Worm (Caenorhabditis elegans) whole organism, L2 larva: ENCODE results near the gene nasp-2.

ENCODE experiments used
- F13H6.1 ChIP-seq: sonication (generic microtip); optimal IDR thresholded peaks from 2 replicates; lab custom pipeline; 2016; ENCODE audit warnings: missing genetic modification characterization, missing compliant biosample characterization
- R02D3.7 ChIP-seq: fragments of 150-350 bp; optimal IDR thresholded peaks from 2 replicates; lab custom pipeline; 2014; ENCODE audit warnings: missing biosample characterization, missing genetic modification characterization
- Y55F3AM.14 ChIP-seq: fragments of 200-800 bp; sonication (Bioruptor generic); optimal IDR thresholded peaks from 2 replicates; lab custom pipeline; 2018; ENCODE audit warnings: mild to moderate bottlenecking, missing genetic modification characterization, missing compliant biosample characterization
- aly-2 ChIP-seq: fragments of 150-350 bp; optimal IDR thresholded peaks from 2 replicates; lab custom pipeline; 2014; ENCODE audit warnings: missing biosample characterization, missing genetic modification characterization
- ceh-82 ChIP-seq: fragments of 150-350 bp; optimal IDR thresholded peaks from 2 replicates; lab custom pipeline; 2014; ENCODE audit warnings: missing biosample characterization, missing genetic modification characterization
- crh-2 ChIP-seq: sonication (generic microtip); optimal IDR thresholded peaks from 2 replicates; lab custom pipeline; 2017; ENCODE audit warnings: missing biosample characterization, missing genetic modification characterization
- egl-27 ChIP-seq: sonication (generic microtip); optimal IDR thresholded peaks from 3 replicates; lab custom pipeline; 2017; ENCODE audit warnings: missing biosample characterization, missing genetic modification reagents, missing genetic modification characterization
- elt-3 ChIP-seq: sonication (generic microtip); optimal IDR thresholded peaks from 2 replicates; lab custom pipeline; 2017; ENCODE audit warnings: missing biosample characterization, missing genetic modification characterization
- fos-1 ChIP-seq: fragments of 150-350 bp; optimal IDR thresholded peaks from 2 replicates; lab custom pipeline; 2014; ENCODE audit warnings: missing biosample characterization, missing genetic modification characterization
- lin-13 ChIP-seq: fragments of 150-350 bp; optimal IDR thresholded peaks from 2 replicates; lab custom pipeline; 2014; ENCODE audit warnings: missing biosample characterization, missing genetic modification reagents, missing genetic modification characterization
- lsy-2 ChIP-seq, 2 experiments: fragments of 150-350 bp in 1 of 2; sonication (generic microtip) in 1 of 2; optimal IDR thresholded peaks; 2 replicates each; lab custom pipeline; 2014 to 2017; ENCODE audit warnings: missing biosample characterization in 2 of 2, missing genetic modification characterization in 2 of 2
- mbf-1 ChIP-seq: sonication (generic microtip); optimal IDR thresholded peaks from 2 replicates; lab custom pipeline; 2017; ENCODE audit warnings: missing biosample characterization, missing genetic modification characterization
- nhr-11 ChIP-seq: fragments of 150-350 bp; optimal IDR thresholded peaks from 2 replicates; lab custom pipeline; 2014; ENCODE audit warnings: missing biosample characterization, missing genetic modification characterization
- nhr-12 ChIP-seq: fragments of 150-350 bp; optimal IDR thresholded peaks from 2 replicates; lab custom pipeline; 2014; ENCODE audit warnings: missing biosample characterization, missing genetic modification characterization
- nhr-21 ChIP-seq: fragments of 150-350 bp; optimal IDR thresholded peaks from 2 replicates; lab custom pipeline; 2014; ENCODE audit warnings: missing biosample characterization, missing genetic modification characterization
- nhr-23 ChIP-seq: fragments of 150-350 bp; optimal IDR thresholded peaks from 2 replicates; lab custom pipeline; 2014; ENCODE audit warnings: missing biosample characterization, missing genetic modification reagents, missing genetic modification characterization
- nhr-77 ChIP-seq: fragments of 150-350 bp; optimal IDR thresholded peaks from 2 replicates; lab custom pipeline; 2014; ENCODE audit warnings: missing biosample characterization, missing genetic modification characterization
- peb-1 ChIP-seq: fragments of 150-350 bp; optimal IDR thresholded peaks from 2 replicates; lab custom pipeline; 2014; ENCODE audit warnings: missing biosample characterization, missing genetic modification characterization
- skn-1 ChIP-seq: sonication (generic microtip); optimal IDR thresholded peaks from 2 replicates; lab custom pipeline; 2017; ENCODE audit warnings: missing biosample characterization, missing genetic modification characterization
- sma-3 ChIP-seq: sonication (generic microtip); optimal IDR thresholded peaks from 2 replicates; lab custom pipeline; 2016; ENCODE audit warnings: missing genetic modification reagents, missing genetic modification characterization, missing compliant biosample characterization
- sma-9 ChIP-seq, 2 experiments: fragments of 150-350 bp in 1 of 2; sonication (generic microtip) in 1 of 2; optimal IDR thresholded peaks; 2 replicates each; lab custom pipeline; 2014 to 2016; ENCODE audit warnings: missing genetic modification characterization in 2 of 2, mild to moderate bottlenecking in 1 of 2, missing biosample characterization in 1 of 2, missing compliant biosample characterization in 1 of 2, missing genetic modification reagents in 1 of 2, moderate library complexity in 1 of 2
- unc-39 ChIP-seq: fragments of 150-350 bp; optimal IDR thresholded peaks from 2 replicates; lab custom pipeline; 2014; ENCODE audit warnings: missing biosample characterization, missing genetic modification characterization
- unc-62 ChIP-seq: fragments of 150-350 bp; optimal IDR thresholded peaks from 2 replicates; lab custom pipeline; 2014; ENCODE audit warnings: missing biosample characterization, missing genetic modification reagents, missing genetic modification characterization
- ztf-11 ChIP-seq: sonication (generic microtip); optimal IDR thresholded peaks from 2 replicates; lab custom pipeline; 2017; ENCODE audit warnings: missing biosample characterization, missing genetic modification characterization
- ztf-4 ChIP-seq: fragments of 150-350 bp; optimal IDR thresholded peaks from 2 replicates; lab custom pipeline; 2014; ENCODE audit warnings: missing biosample characterization, missing genetic modification characterization

Gene nasp-2

ce11 chrV:13269228-13269630 is 42.8 kb downstream of the nasp-2 start (continued):
- TF ChIP-seq skn-1 (tag; lab: Kevin White, UChicago) (peak; percentile 40), fos-1 (tag; lab: Kevin White, UChicago) (peak; percentile 90), nhr-11 (tag; lab: Kevin White, UChicago) (no peak), mbf-1 (tag; lab: Kevin White, UChicago) (no peak), sma-3 (GFP tag; lab: Kevin White, UChicago) (peak; percentile 69)
- TF ChIP-seq, all 48 proteins: peak for 9

DNA sequence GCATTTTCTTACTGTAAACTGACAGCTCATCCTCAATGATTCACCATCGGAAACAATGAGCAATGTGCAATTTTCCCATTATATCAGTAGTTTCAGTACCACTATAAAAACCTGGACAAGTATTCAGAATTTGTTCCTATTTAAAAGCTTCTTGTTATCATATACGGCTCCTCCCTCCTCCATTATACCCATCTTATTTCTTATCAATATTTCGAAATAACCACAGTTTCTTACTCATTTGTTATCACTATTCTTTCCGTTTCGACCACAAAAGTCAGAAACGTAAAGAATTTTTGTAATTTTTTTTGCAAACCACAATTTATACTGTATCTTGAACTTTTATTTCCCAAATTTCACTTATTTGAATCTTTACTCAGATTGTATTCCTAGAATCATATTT is 44.0 kb downstream of the nasp-2 start:
- TF ChIP-seq crh-2 (tag; lab: Kevin White, UChicago) (peak; percentile 14), Y55F3AM.14 (no peak), fos-1 (tag; lab: Kevin White, UChicago) (peak; percentile 97)

DNA sequence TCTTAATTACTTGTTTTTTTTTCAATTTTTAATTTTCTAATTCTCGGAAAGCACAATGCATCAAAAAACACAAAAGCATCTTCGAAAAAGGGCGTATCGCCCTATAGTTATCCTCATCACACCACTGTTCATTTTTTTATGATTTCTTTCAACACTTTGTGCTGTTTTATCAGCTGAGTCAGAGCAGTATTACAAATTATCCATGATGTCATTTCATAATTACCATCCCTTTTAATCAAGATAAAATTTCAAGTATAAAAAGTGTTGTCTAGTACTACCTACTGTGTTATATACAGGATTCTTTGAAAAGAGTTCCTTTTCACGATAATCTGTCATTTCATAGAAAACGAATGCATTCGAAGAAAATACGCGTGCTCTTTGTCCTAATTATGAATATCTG is 45.4 kb downstream of the nasp-2 start:
- TF ChIP-seq unc-62 (GFP tag; lab: Kevin White, UChicago) = no peak
- TF ChIP-seq Y55F3AM.14 = no peak
- peak; percentile 57 for TF ChIP-seq fos-1 (tag; lab: Kevin White, UChicago)
- TF ChIP-seq, all 48 proteins: peak for 1

ce11 chrV:13265628-13266027 is 46.4 kb downstream of the nasp-2 start:
- TF ChIP-seq nhr-12 (tag; lab: Kevin White, UChicago) (no peak), F13H6.1 (tag; lab: Kevin White, UChicago) (no peak), aly-2 (no peak), nhr-23 (tag; lab: Kevin White, UChicago) (no peak), egl-27 (tag; lab: Kevin White, UChicago) (no peak), sma-9 (GFP tag; optimal IDR thresholded peaks at IDR 0.05; lab: Kevin White, UChicago) (no peak), sma-9 (tag; optimal IDR thresholded peaks at IDR 0.05; lab: Kevin White, UChicago) (no peak), R02D3.7 (tag; lab: Kevin White, UChicago) (no peak), nhr-77 (no peak), lsy-2 (tag; optimal IDR thresholded peaks at IDR 0.05; lab: Kevin White, UChicago) (no peak), peb-1 (tag; lab: Kevin White, UChicago) (no peak), lin-13 (GFP tag; lab: Kevin White, UChicago) (no peak), ztf-11 (no peak)

DNA sequence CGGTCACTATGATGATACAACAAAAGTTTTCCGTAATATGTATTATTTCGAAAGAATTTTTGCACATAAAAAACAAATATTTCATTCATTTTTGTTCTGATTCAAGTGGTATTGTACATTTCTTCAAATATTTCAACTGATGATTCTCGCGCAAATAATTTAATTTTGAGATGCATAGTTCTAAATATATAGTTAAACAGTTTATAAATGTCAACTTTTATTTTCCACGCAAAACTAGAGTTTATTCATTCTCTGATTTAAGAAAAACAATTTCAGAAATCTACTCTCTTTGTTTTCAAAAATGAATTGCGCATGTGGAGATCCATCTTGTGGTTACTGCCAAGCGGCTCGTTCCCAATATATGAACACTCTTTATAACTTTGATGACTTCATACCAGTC is 47.8 kb downstream of the nasp-2 start, which contains the start of gene zip-5:
zip-5 (plus strand) TSS at position 301 of the 400 bp plus-strand sequence.
- no peak for TF ChIP-seq ceh-82 (tag; lab: Kevin White, UChicago)
- no peak for TF ChIP-seq fos-1 (tag; lab: Kevin White, UChicago)
- TF ChIP-seq nhr-23 (tag; lab: Kevin White, UChicago) = no peak
- no peak for TF ChIP-seq unc-39 (tag; lab: Kevin White, UChicago)
- TF ChIP-seq sma-3 (GFP tag; lab: Kevin White, UChicago) = no peak
- TF ChIP-seq elt-3 (tag; lab: Kevin White, UChicago) = no peak
- TF ChIP-seq Y55F3AM.14 = no peak

- TF ChIP-seq fos-1 (tag; lab: Kevin White, UChicago) (peak; percentile 72), sma-9 (GFP tag; optimal IDR thresholded peaks at IDR 0.05; lab: Kevin White, UChicago) (peak; percentile 18), sma-9 (tag; optimal IDR thresholded peaks at IDR 0.05; lab: Kevin White, UChicago) (no peak), nhr-21 (no peak), ztf-4 (tag; lab: Kevin White, UChicago) (no peak)
Observed at ce11 chrV:13262781-13263318, 49.2 kb downstream of the nasp-2 start.
